Fruit fly (Drosophila melanogaster) whole organism, embryonic: ENCODE results near the gene Sqor.
A peak's percentile ranks its signal among the peaks of the same experiment; 100 is the strongest.

Source experiments
- Antp ChIP-seq: fragments of 200-800 bp; sonication (Bioruptor generic); optimal IDR thresholded peaks from 3 replicates; lab custom pipeline; 2016; ENCODE audit warnings: missing biosample characterization, missing genetic modification characterization
- Bteb2 ChIP-seq: fragments of 200-800 bp; sonication (Bioruptor generic); optimal IDR thresholded peaks from 2 replicates; lab custom pipeline; 2016; ENCODE audit warnings: missing biosample characterization, missing genetic modification characterization
- CG12071 ChIP-seq: fragments of 200-800 bp; sonication (Bioruptor generic); optimal IDR thresholded peaks from 3 replicates; lab custom pipeline; 2018; ENCODE audit warnings: missing biosample characterization, mild to moderate bottlenecking, missing genetic modification characterization
- CG13624 ChIP-seq: fragments of 200-800 bp; sonication (Bioruptor generic); optimal IDR thresholded peaks from 2 replicates; lab custom pipeline; 2016; ENCODE audit warnings: missing biosample characterization, missing genetic modification characterization
- CG15696 ChIP-seq: fragments of 200-800 bp; sonication (Bioruptor generic); optimal IDR thresholded peaks from 2 replicates; lab custom pipeline; 2019; ENCODE audit warnings: missing biosample characterization, mild to moderate bottlenecking, missing genetic modification characterization, moderate library complexity
- CG16815 ChIP-seq: fragments of 200-800 bp; sonication (Bioruptor generic); optimal IDR thresholded peaks from 3 replicates; lab custom pipeline; 2017; ENCODE audit warnings: missing biosample characterization, mild to moderate bottlenecking, missing genetic modification characterization
- CG17829 ChIP-seq: fragments of 200-800 bp; optimal IDR thresholded peaks from 2 replicates; lab custom pipeline; 2019; ENCODE audit warnings: missing biosample characterization, mild to moderate bottlenecking, missing genetic modification characterization, moderate library complexity
- CG18011 ChIP-seq: fragments of 200-800 bp; sonication (Bioruptor generic); optimal IDR thresholded peaks from 2 replicates; lab custom pipeline; 2017; ENCODE audit warnings: missing biosample characterization, missing genetic modification characterization, mild to moderate bottlenecking, moderate library complexity, missing genotype
- CG31441 ChIP-seq: fragments of 200-800 bp; sonication (Bioruptor generic); IDR thresholded peaks from 2 replicates; pipeline ENCODE4 v1.3.6; 2022; ENCODE audit warnings: missing biosample characterization, missing genetic modification characterization
- CG34224 ChIP-seq: fragments of 200-800 bp; sonication (Bioruptor generic); IDR thresholded peaks from 3 replicates; pipeline ENCODE4 v1.3.6; 2022; ENCODE audit warnings: missing biosample characterization, missing genetic modification characterization; ENCODE audit not compliant: partially characterized antibody
- Dbx ChIP-seq: fragments of 200-800 bp; sonication (Bioruptor generic); IDR thresholded peaks from 3 replicates; pipeline ENCODE4 v1.3.6; 2022; ENCODE audit warnings: missing biosample characterization, missing genetic modification characterization
- Drgx ChIP-seq: fragments of 200-800 bp; sonication (Bioruptor generic); IDR thresholded peaks from 2 replicates; pipeline ENCODE4 v1.3.6; 2022; ENCODE audit warnings: missing biosample characterization, missing genetic modification characterization
- Fer1 ChIP-seq: fragments of 200-800 bp; sonication (Bioruptor generic); optimal IDR thresholded peaks from 2 replicates; lab custom pipeline; 2017; ENCODE audit warnings: missing biosample characterization, mild to moderate bottlenecking, missing genetic modification characterization
- GATAe ChIP-seq: fragments of 200-800 bp; sonication (Bioruptor generic); conservative IDR thresholded peaks from 2 replicates; pipeline ENCODE4 v1.3.6; 2022; ENCODE audit warnings: missing biosample characterization, missing genetic modification characterization
- Hr39 ChIP-seq: fragments of >200 bp; optimal IDR thresholded peaks from 2 replicates; lab custom pipeline; 2017
- Hr78 ChIP-seq, 2 experiments: fragments of 200-800 bp in 1 of 2; fragments of >200 bp in 1 of 2; sonication (Bioruptor generic) in 1 of 2; optimal IDR thresholded peaks; 2 replicates each; lab custom pipeline; 2017 to 2019; ENCODE audit warnings: missing biosample characterization in 2 of 2, missing genetic modification characterization in 2 of 2, mild to moderate bottlenecking in 1 of 2, moderate library complexity in 1 of 2
- Med ChIP-seq: fragments of 200-800 bp; sonication (Bioruptor generic); peaks from one replicate; lab custom pipeline; 2016; ENCODE audit warnings: missing biosample characterization, missing genetic modification characterization, mild to moderate bottlenecking, inconsistent platforms, moderate library complexity
- NK7.1 ChIP-seq: fragments of 200-800 bp; sonication (Bioruptor generic); optimal IDR thresholded peaks from 3 replicates; lab custom pipeline; 2016; ENCODE audit warnings: missing biosample characterization, missing genetic modification characterization
- Pdp1 ChIP-seq, 2 experiments: fragments of 200-800 bp; sonication (Bioruptor generic); optimal IDR thresholded peaks; 3 replicates each; lab custom pipeline; 2016; ENCODE audit warnings: missing biosample characterization in 2 of 2, missing genetic modification characterization in 2 of 2, mild to moderate bottlenecking in 1 of 2, moderate library complexity in 1 of 2
- Xbp1 ChIP-seq: fragments of 200-800 bp; sonication (Bioruptor generic); optimal IDR thresholded peaks from 3 replicates; lab custom pipeline; 2016; ENCODE audit warnings: missing biosample characterization, mild to moderate bottlenecking, missing genetic modification characterization
- exex ChIP-seq: fragments of 200-800 bp; sonication (Bioruptor generic); optimal IDR thresholded peaks from 4 replicates; lab custom pipeline; 2018; ENCODE audit warnings: missing biosample characterization, mild to moderate bottlenecking, missing genetic modification characterization, moderate library complexity
- klu ChIP-seq: fragments of 200-800 bp; sonication (Bioruptor generic); IDR thresholded peaks from 2 replicates; pipeline ENCODE4 v1.3.6; 2022; ENCODE audit warnings: missing biosample characterization, missing genetic modification characterization
- lbe ChIP-seq: fragments of 200-800 bp; sonication (Bioruptor generic); optimal IDR thresholded peaks from 2 replicates; lab custom pipeline; 2016; ENCODE audit warnings: missing biosample characterization, mild to moderate bottlenecking, missing genetic modification characterization
- lilli ChIP-seq: fragments of 200-800 bp; sonication (Bioruptor generic); optimal IDR thresholded peaks from 3 replicates; lab custom pipeline; 2016; ENCODE audit warnings: missing biosample characterization, missing genetic modification characterization
- nerfin-1 ChIP-seq: fragments of 200-800 bp; sonication (Bioruptor generic); optimal IDR thresholded peaks from 3 replicates; lab custom pipeline; 2019; ENCODE audit warnings: missing biosample characterization, mild to moderate bottlenecking, missing genetic modification characterization, moderate library complexity
- p53 ChIP-seq: fragments of 200-800 bp; sonication (Bioruptor generic); optimal IDR thresholded peaks from 2 replicates; lab custom pipeline; 2016; ENCODE audit warnings: missing biosample characterization, missing genetic modification characterization
- pan ChIP-seq, 4 experiments: fragments of >200 bp in 3 of 4; fragments of 200-800 bp in 1 of 4; sonication (Bioruptor generic) in 1 of 4; optimal IDR thresholded peaks in 3 of 4; IDR thresholded peaks in 1 of 4; 2 replicates each; pipeline versions ENCODE4 v1.3.6 to Lab custom; 2017 to 2022; ENCODE audit warnings: missing biosample characterization in 2 of 4, missing genetic modification characterization in 2 of 4, mixed read lengths in 1 of 4
- sens-2 ChIP-seq: fragments of 200-800 bp; sonication (Bioruptor generic); IDR thresholded peaks from 2 replicates; pipeline ENCODE4 v1.3.6; 2022; ENCODE audit warnings: missing biosample characterization, missing genetic modification characterization
- seq ChIP-seq: fragments of 200-800 bp; sonication (Bioruptor generic); IDR thresholded peaks from 2 replicates; pipeline ENCODE4 v1.3.6; 2022; ENCODE audit warnings: missing biosample characterization, missing genetic modification characterization
- slou ChIP-seq: fragments of 200-800 bp; sonication (Bioruptor generic); optimal IDR thresholded peaks from 3 replicates; lab custom pipeline; 2016; ENCODE audit warnings: missing biosample characterization, missing genetic modification characterization
- stwl ChIP-seq: fragments of 200-800 bp; sonication (Bioruptor generic); optimal IDR thresholded peaks from 3 replicates; lab custom pipeline; 2018; ENCODE audit warnings: missing biosample characterization, mild to moderate bottlenecking, missing genetic modification characterization, moderate library complexity
- sug ChIP-seq: fragments of 200-800 bp; optimal IDR thresholded peaks from 2 replicates; lab custom pipeline; 2019; ENCODE audit warnings: missing biosample characterization, mild to moderate bottlenecking, missing genetic modification characterization, moderate library complexity
- twi ChIP-seq: fragments of 200-800 bp; optimal IDR thresholded peaks from 2 replicates; lab custom pipeline; 2019; ENCODE audit warnings: missing biosample characterization, mild to moderate bottlenecking, missing genetic modification characterization, moderate library complexity

Gene Sqor

dm6 chr3L:4288591-4289056 lies 48.7 kb downstream of the Sqor start, which contains the start of gene Hexo1 (continued):
- peak in 1 of 2 experiments; percentile 15 for TF ChIP-seq Hr78 (GFP tag; optimal IDR thresholded peaks at IDR 0.05; lab: Kevin White, UChicago)
- TF ChIP-seq pan (optimal IDR thresholded peaks at IDR 0.05; lab: Kevin White, UChicago), result no peak
- TF ChIP-seq pan (GFP tag; optimal IDR thresholded peaks at IDR 0.05 in 1 of 2, IDR thresholded peaks at IDR 0.05 in 1 of 2), result peak in 1 of 2 experiments; percentile 36
- no peak for TF ChIP-seq CG16815
- TF ChIP-seq GATAe (GFP tag; lab: Robert Waterston, UW), result peak; percentile 37; the same call in 1 of the 2 replicates
- peak in 1 of 2 experiments; percentile 23 for TF ChIP-seq Pdp1 (GFP tag; optimal IDR thresholded peaks at IDR 0.05; lab: Kevin White, UChicago)
- TF ChIP-seq klu, result no peak
- TF ChIP-seq Fer1 (GFP tag; lab: Kevin White, UChicago), result peak; percentile 40
- no peak for TF ChIP-seq Antp (GFP tag; lab: Kevin White, UChicago)
- no peak for TF ChIP-seq CG15696 (tag; lab: Kevin White, UChicago)
- TF ChIP-seq CG34224 (GFP tag; lab: Robert Waterston, UW), result no peak
- no peak for TF ChIP-seq CG31441 (GFP tag; lab: Robert Waterston, UW)
- no peak for TF ChIP-seq lbe (GFP tag; lab: Kevin White, UChicago)
- TF ChIP-seq Xbp1 (GFP tag; lab: Kevin White, UChicago), result peak; percentile 1
- TF ChIP-seq NK7.1 (GFP tag; lab: Kevin White, UChicago), result no peak
- TF ChIP-seq CG18011 (GFP tag; lab: Kevin White, UChicago), result peak; percentile 23
- no peak for TF ChIP-seq slou (GFP tag; lab: Kevin White, UChicago)
- no peak for TF ChIP-seq Hr39
- TF ChIP-seq sug, result peak; percentile 80
- no peak for TF ChIP-seq twi (tag; lab: Kevin White, UChicago)
- no peak for TF ChIP-seq sens-2 (GFP tag; lab: Robert Waterston, UW)
- TF ChIP-seq exex (tag; lab: Kevin White, UChicago), result peak; percentile 48
- peak; percentile 48 for TF ChIP-seq CG13624 (GFP tag; lab: Kevin White, UChicago)
- TF ChIP-seq p53 (GFP tag; lab: Kevin White, UChicago), result no peak
- TF ChIP-seq lilli (GFP tag; lab: Kevin White, UChicago), result peak; percentile 39
- no peak for TF ChIP-seq CG12071 (GFP tag; lab: Kevin White, UChicago)
- TF ChIP-seq stwl (tag; lab: Kevin White, UChicago), result no peak
- peak; percentile 20; the same call in 1 of the 3 replicates for TF ChIP-seq Dbx
- TF ChIP-seq Med (GFP tag; lab: Kevin White, UChicago), result peak; percentile 82
- TF ChIP-seq Drgx (GFP tag; lab: Robert Waterston, UW), result 0 out of 2 replicates have a peak, but pooled peaks have one; percentile 15
- TF ChIP-seq CG17829 (tag; lab: Kevin White, UChicago), result no peak
- TF ChIP-seq Bteb2, result no peak
- no peak for TF ChIP-seq seq (GFP tag; lab: Robert Waterston, UW)
- no peak for TF ChIP-seq nerfin-1 (tag; lab: Kevin White, UChicago)
